Worm (Caenorhabditis elegans) whole organism, young adult: ENCODE measurements around the gene B0244.4.

ENCODE experiments used
- C06A6.2 ChIP-seq: fragments of 200-800 bp; sonication (Bioruptor generic); conservative IDR thresholded peaks from 2 replicates; pipeline ENCODE4 v1.3.6; 2022; ENCODE audit warnings: missing genetic modification characterization, missing compliant biosample characterization
- C17E4.6 ChIP-seq: fragments of 200-800 bp; sonication (Bioruptor generic); IDR thresholded peaks from 2 replicates; pipeline ENCODE4 v1.3.6; 2022; ENCODE audit warnings: missing genetic modification reagents, missing genetic modification characterization, missing compliant biosample characterization
- F49E8.2 ChIP-seq: sonication (generic microtip); optimal IDR thresholded peaks from 3 replicates; lab custom pipeline; 2017; ENCODE audit warnings: missing genetic modification characterization, mild to moderate bottlenecking, missing compliant biosample characterization, antibody characterized with exemption, moderate library complexity; ENCODE audit not compliant: insufficient read depth
- ama-1 ChIP-seq, 3 experiments: fragments of 150-350 bp in 1 of 3; sonication (generic microtip) in 2 of 3; optimal IDR thresholded peaks; 2 replicates each; lab custom pipeline; 2014 to 2018; ENCODE audit warnings: missing biosample characterization in 2 of 3, missing genetic modification characterization in 2 of 3, missing genetic modification reagents in 2 of 3
- let-526 ChIP-seq: fragments of 200-800 bp; sonication (Bioruptor generic); IDR thresholded peaks from 2 replicates; pipeline ENCODE4 v1.3.6; 2022; ENCODE audit warnings: missing genetic modification reagents, missing genetic modification characterization, missing compliant biosample characterization
- lir-1 ChIP-seq: fragments of 200-800 bp; sonication (Bioruptor generic); conservative IDR thresholded peaks from 2 replicates; pipeline ENCODE4 v1.3.6; 2022; ENCODE audit warnings: missing genetic modification reagents, missing genetic modification characterization, missing compliant biosample characterization
- pbrm-1 ChIP-seq: fragments of 200-800 bp; sonication (Bioruptor generic); IDR thresholded peaks from 2 replicates; pipeline ENCODE4 v1.3.6; 2022; ENCODE audit warnings: missing genetic modification reagents, missing genetic modification characterization, missing compliant biosample characterization
- snpc-4 ChIP-seq, 5 experiments: fragments of 150-350 bp in 1 of 5; sonication (generic microtip) in 4 of 5; optimal IDR thresholded peaks; 2 replicates each; lab custom pipeline; 2014 to 2018; ENCODE audit warnings: missing genetic modification characterization in 5 of 5, missing biosample characterization in 3 of 5, antibody characterized with exemption in 2 of 5, mild to moderate bottlenecking in 2 of 5, missing compliant biosample characterization in 2 of 5, missing genotype in 2 of 5, moderate library complexity in 2 of 5, missing genetic modification reagents in 1 of 5
- unc-62 ChIP-seq: fragments of 150-350 bp; optimal IDR thresholded peaks from 2 replicates; lab custom pipeline; 2014; ENCODE audit warnings: missing biosample characterization, missing genetic modification reagents, missing genetic modification characterization
- ztf-3 ChIP-seq: fragments of 200-800 bp; sonication (Bioruptor generic); optimal IDR thresholded peaks from 2 replicates; lab custom pipeline; 2018; ENCODE audit warnings: mild to moderate bottlenecking, missing genetic modification characterization, missing compliant biosample characterization

- TF ChIP-seq pbrm-1 (GFP tag; lab: Robert Waterston, UW), result no peak
- no peak for TF ChIP-seq lir-1 (GFP tag; lab: Robert Waterston, UW)
- no peak for TF ChIP-seq snpc-4 (GFP tag; optimal IDR thresholded peaks at IDR 0.05; lab: Kevin White, UChicago)
- TF ChIP-seq snpc-4 (tag; optimal IDR thresholded peaks at IDR 0.05; lab: Kevin White, UChicago), result peak in 2 of 4 experiments; percentile 45 to 66
- no peak for TF ChIP-seq unc-62 (GFP tag; lab: Kevin White, UChicago)
- TF ChIP-seq C06A6.2, result no peak
- TF ChIP-seq C17E4.6 (GFP tag; lab: Robert Waterston, UW), result no peak
- TF ChIP-seq ama-1 (optimal IDR thresholded peaks at IDR 0.05; lab: Kevin White, UChicago), result no peak
- no peak for TF ChIP-seq ama-1 (GFP tag; optimal IDR thresholded peaks at IDR 0.05; lab: Kevin White, UChicago)
- no peak for TF ChIP-seq let-526 (GFP tag; lab: Robert Waterston, UW)
- TF ChIP-seq F49E8.2, result no peak
- no peak for TF ChIP-seq ztf-3 (GFP tag; lab: Kevin White, UChicago)
Measured at ce11 chrIII:5734328-5734727, 13.0 kb upstream of the B0244.4 start.
